Fruit fly (Drosophila melanogaster) whole organism, embryonic: ENCODE results near the gene Tep1.

Source experiments
- Abd-B ChIP-seq: fragments of 200-800 bp; sonication (Bioruptor generic); optimal IDR thresholded peaks from 2 replicates; lab custom pipeline; 2018; ENCODE audit warnings: missing biosample characterization, mild to moderate bottlenecking, missing genetic modification characterization, moderate library complexity
- B-H1 ChIP-seq: fragments of 200-800 bp; sonication (Bioruptor generic); IDR thresholded peaks from 3 replicates; pipeline ENCODE4 v1.3.6; 2022; ENCODE audit warnings: missing biosample characterization, missing genetic modification characterization
- Bgb ChIP-seq: fragments of 200-800 bp; sonication (Bioruptor generic); IDR thresholded peaks from 2 replicates; pipeline ENCODE4 v1.3.6; 2022; ENCODE audit warnings: missing biosample characterization, missing genetic modification characterization; ENCODE audit not compliant: partially characterized antibody
- CG10321 ChIP-seq: fragments of 200-800 bp; sonication (Bioruptor generic); IDR thresholded peaks from 2 replicates; pipeline ENCODE4 v1.3.6; 2022; ENCODE audit warnings: missing biosample characterization, missing genetic modification characterization
- CG11504 ChIP-seq: fragments of 200-800 bp; sonication (Bioruptor generic); optimal IDR thresholded peaks from 3 replicates; lab custom pipeline; 2019; ENCODE audit warnings: missing biosample characterization, mild to moderate bottlenecking, missing genetic modification characterization, moderate library complexity
- CG11696 ChIP-seq: fragments of 200-800 bp; sonication (Bioruptor generic); IDR thresholded peaks from 2 replicates; pipeline ENCODE4 v1.3.6; 2022; ENCODE audit warnings: missing biosample characterization, missing genetic modification characterization
- CG12104 ChIP-seq: fragments of 200-800 bp; sonication (Bioruptor generic); optimal IDR thresholded peaks from 3 replicates; lab custom pipeline; 2016; ENCODE audit warnings: missing biosample characterization, missing genetic modification characterization
- CG12236 ChIP-seq: fragments of 200-800 bp; sonication (Bioruptor generic); optimal IDR thresholded peaks from 2 replicates; lab custom pipeline; 2016; ENCODE audit warnings: missing biosample characterization, missing genetic modification characterization
- CG14860 ChIP-seq: fragments of 200-800 bp; sonication (Bioruptor generic); IDR thresholded peaks from 3 replicates; pipeline ENCODE4 v1.3.6; 2022; ENCODE audit warnings: missing biosample characterization, missing genetic modification characterization; ENCODE audit not compliant: partially characterized antibody
- CG15269 ChIP-seq: fragments of 200-800 bp; sonication (Bioruptor generic); optimal IDR thresholded peaks from 2 replicates; lab custom pipeline; 2018; ENCODE audit warnings: missing biosample characterization, mild to moderate bottlenecking, missing genetic modification characterization, moderate library complexity
- CG30431 ChIP-seq: fragments of 200-800 bp; sonication (Bioruptor generic); optimal IDR thresholded peaks from 2 replicates; lab custom pipeline; 2017; ENCODE audit warnings: missing biosample characterization, missing genetic modification characterization
- CG33213 ChIP-seq: fragments of 200-800 bp; sonication (Bioruptor generic); optimal IDR thresholded peaks from 3 replicates; lab custom pipeline; 2016; ENCODE audit warnings: missing biosample characterization, missing genetic modification characterization
- CG34422 ChIP-seq: fragments of 200-800 bp; sonication (Bioruptor generic); IDR thresholded peaks from 3 replicates; pipeline ENCODE4 v1.3.6; 2022; ENCODE audit warnings: missing biosample characterization, missing genetic modification characterization
- CG3726 ChIP-seq: fragments of 200-800 bp; sonication (Bioruptor generic); IDR thresholded peaks from 3 replicates; pipeline ENCODE4, ENCODE4 v1.3.6; 2022; ENCODE audit warnings: missing biosample characterization, missing genetic modification characterization
- CG6272 ChIP-seq: fragments of 200-800 bp; sonication (Bioruptor generic); IDR thresholded peaks from 2 replicates; pipeline ENCODE4 v1.3.6; 2022; ENCODE audit warnings: missing biosample characterization, missing genetic modification characterization
- CG6654 ChIP-seq: fragments of 200-800 bp; sonication (Bioruptor generic); optimal IDR thresholded peaks from 2 replicates; lab custom pipeline; 2017; ENCODE audit warnings: missing biosample characterization, mild to moderate bottlenecking, missing genetic modification characterization
- CG6813 ChIP-seq: fragments of 200-800 bp; sonication (Bioruptor generic); optimal IDR thresholded peaks from 2 replicates; lab custom pipeline; 2017; ENCODE audit warnings: missing biosample characterization, missing genetic modification characterization, mild to moderate bottlenecking, moderate library complexity, missing genetic modification reagents
- CG7839 ChIP-seq: fragments of 200-800 bp; sonication (Bioruptor generic); optimal IDR thresholded peaks from 3 replicates; lab custom pipeline; 2018; ENCODE audit warnings: missing biosample characterization, mild to moderate bottlenecking, missing genetic modification characterization, moderate library complexity
- CoRest ChIP-seq: fragments of 200-800 bp; sonication (Bioruptor generic); optimal IDR thresholded peaks from 3 replicates; lab custom pipeline; 2018; ENCODE audit warnings: missing biosample characterization, mild to moderate bottlenecking, missing genetic modification characterization, moderate library complexity
- Deaf1 ChIP-seq: fragments of 200-800 bp; optimal IDR thresholded peaks from 3 replicates; lab custom pipeline; 2019; ENCODE audit warnings: missing biosample characterization, mild to moderate bottlenecking, missing genetic modification characterization, moderate library complexity
- HLH4C ChIP-seq: fragments of 200-800 bp; sonication (Bioruptor generic); IDR thresholded peaks from 3 replicates; pipeline ENCODE4 v1.3.6; 2022; ENCODE audit warnings: missing biosample characterization, missing genetic modification characterization; ENCODE audit not compliant: partially characterized antibody
- Hey ChIP-seq: fragments of 200-800 bp; sonication (Bioruptor generic); optimal IDR thresholded peaks from 3 replicates; lab custom pipeline; 2018; ENCODE audit warnings: missing biosample characterization, mild to moderate bottlenecking, missing genetic modification characterization
- Hmx ChIP-seq: fragments of 200-800 bp; sonication (Bioruptor generic); optimal IDR thresholded peaks from 2 replicates; lab custom pipeline; 2016; ENCODE audit warnings: missing biosample characterization, missing genetic modification characterization
- Kr ChIP-seq: fragments of 200-800 bp; sonication (Bioruptor generic); optimal IDR thresholded peaks from 2 replicates; lab custom pipeline; 2017; ENCODE audit warnings: missing biosample characterization, mild to moderate bottlenecking, missing genetic modification characterization
- NC2β ChIP-seq: fragments of 200-800 bp; sonication (Bioruptor generic); optimal IDR thresholded peaks from 2 replicates; lab custom pipeline; 2016; ENCODE audit warnings: missing biosample characterization, missing genetic modification characterization
- Sox100B ChIP-seq: fragments of 200-800 bp; sonication (Bioruptor generic); optimal IDR thresholded peaks from 3 replicates; lab custom pipeline; 2018; ENCODE audit warnings: missing biosample characterization, mild to moderate bottlenecking, missing genetic modification characterization
- ato ChIP-seq: fragments of 200-800 bp; sonication (Bioruptor generic); IDR thresholded peaks from 2 replicates; pipeline ENCODE4 v1.3.6; 2022; ENCODE audit warnings: missing biosample characterization, missing genetic modification characterization; ENCODE audit not compliant: partially characterized antibody
- cg ChIP-seq: fragments of 200-800 bp; sonication (Bioruptor generic); optimal IDR thresholded peaks from 3 replicates; lab custom pipeline; 2019; ENCODE audit warnings: missing biosample characterization, mild to moderate bottlenecking, missing genetic modification characterization, moderate library complexity
- corto ChIP-seq: fragments of 200-800 bp; sonication (Bioruptor generic); optimal IDR thresholded peaks from 2 replicates; lab custom pipeline; 2016; ENCODE audit warnings: missing biosample characterization, mild to moderate bottlenecking, missing genetic modification characterization, moderate library complexity
- da ChIP-seq: fragments of 200-800 bp; sonication (Bioruptor generic); optimal IDR thresholded peaks from 2 replicates; lab custom pipeline; 2016; ENCODE audit warnings: missing biosample characterization, missing genetic modification characterization
- dati ChIP-seq: fragments of 200-800 bp; sonication (Bioruptor generic); IDR thresholded peaks from 2 replicates; pipeline ENCODE4 v1.3.6; 2022; ENCODE audit warnings: missing biosample characterization, missing genetic modification characterization
- en ChIP-seq: fragments of 200-800 bp; sonication (Bioruptor generic); optimal IDR thresholded peaks from 2 replicates; lab custom pipeline; 2016; ENCODE audit warnings: missing biosample characterization, missing genetic modification characterization
- gro ChIP-seq: fragments of 200-800 bp; sonication (Bioruptor generic); optimal IDR thresholded peaks from 2 replicates; lab custom pipeline; 2016; ENCODE audit warnings: missing biosample characterization, missing genetic modification characterization
- gsb-n ChIP-seq: fragments of 200-800 bp; sonication (Bioruptor generic); optimal IDR thresholded peaks from 3 replicates; lab custom pipeline; 2018; ENCODE audit warnings: missing biosample characterization, mild to moderate bottlenecking, missing genetic modification characterization
- gt ChIP-seq: fragments of 200-800 bp; sonication (Bioruptor generic); IDR thresholded peaks from 2 replicates; pipeline ENCODE4 v1.3.6; 2022; ENCODE audit warnings: missing biosample characterization, missing genetic modification characterization
- insv ChIP-seq, 2 experiments: fragments of 200-800 bp; sonication (Bioruptor generic); optimal IDR thresholded peaks; 3 replicates each; lab custom pipeline; 2016 to 2018; ENCODE audit warnings: missing biosample characterization in 2 of 2, missing genetic modification characterization in 2 of 2
- lab ChIP-seq: fragments of 200-800 bp; sonication (Bioruptor generic); optimal IDR thresholded peaks from 3 replicates; lab custom pipeline; 2017; ENCODE audit warnings: missing biosample characterization, missing genetic modification characterization, mild to moderate bottlenecking, moderate library complexity, missing genetic modification reagents
- nerfin-2 ChIP-seq: fragments of 200-800 bp; sonication (Bioruptor generic); IDR thresholded peaks from 2 replicates; pipeline ENCODE4 v1.3.6; 2022; ENCODE audit warnings: missing biosample characterization, missing genetic modification characterization; ENCODE audit not compliant: partially characterized antibody
- otp ChIP-seq: fragments of 200-800 bp; sonication (Bioruptor generic); IDR thresholded peaks from 3 replicates; pipeline ENCODE4, ENCODE4 v1.3.6; 2022; ENCODE audit warnings: missing biosample characterization, missing genetic modification characterization
- pho ChIP-seq: fragments of 200-800 bp; sonication (Bioruptor generic); optimal IDR thresholded peaks from 2 replicates; lab custom pipeline; 2016; ENCODE audit warnings: missing biosample characterization, missing genetic modification characterization
- pnt ChIP-seq: fragments of 200-800 bp; sonication (Bioruptor generic); optimal IDR thresholded peaks from 3 replicates; lab custom pipeline; 2016; ENCODE audit warnings: missing biosample characterization, missing genetic modification characterization
- ranshi ChIP-seq: fragments of 200-800 bp; sonication (Bioruptor generic); IDR thresholded peaks from 2 replicates; pipeline ENCODE4 v1.3.6; 2022; ENCODE audit warnings: missing biosample characterization, missing genetic modification characterization
- ro ChIP-seq: fragments of 200-800 bp; sonication (Bioruptor generic); IDR thresholded peaks from 2 replicates; pipeline ENCODE4 v1.3.6; 2022; ENCODE audit warnings: missing biosample characterization, missing genetic modification characterization
- sim ChIP-seq: fragments of 200-800 bp; sonication (Bioruptor generic); IDR thresholded peaks from 2 replicates; pipeline ENCODE4 v1.3.6; 2022; ENCODE audit warnings: missing biosample characterization, missing genetic modification characterization
- sqz ChIP-seq: fragments of 200-800 bp; sonication (Bioruptor generic); optimal IDR thresholded peaks from 3 replicates; lab custom pipeline; 2018; ENCODE audit warnings: missing biosample characterization, mild to moderate bottlenecking, missing genetic modification characterization
- sr ChIP-seq: fragments of 200-800 bp; sonication (Bioruptor generic); IDR thresholded peaks from 3 replicates; pipeline ENCODE4 v1.3.6; 2022; ENCODE audit warnings: missing biosample characterization, missing genetic modification characterization
- stwl ChIP-seq: fragments of 200-800 bp; sonication (Bioruptor generic); optimal IDR thresholded peaks from 3 replicates; lab custom pipeline; 2018; ENCODE audit warnings: missing biosample characterization, mild to moderate bottlenecking, missing genetic modification characterization, moderate library complexity
- usp ChIP-seq: fragments of >200 bp; optimal IDR thresholded peaks from 2 replicates; lab custom pipeline; 2017; ENCODE audit warnings: missing biosample characterization, missing genetic modification characterization
- zfh1 ChIP-seq: fragments of 200-800 bp; sonication (Bioruptor generic); IDR thresholded peaks from 3 replicates; pipeline ENCODE4 v1.3.6; 2022; ENCODE audit warnings: missing biosample characterization, missing genetic modification characterization

The Tep1 gene

dm6 chr2L:15908496-15909276 lies 15.1 kb upstream of the Tep1 start (continued):
- TF ChIP-seq zfh1 (GFP tag; lab: Robert Waterston, UW) (no peak), Sox100B (peak; percentile 65), CG33213 (GFP tag; lab: Kevin White, UChicago) (peak; percentile 4), da (GFP tag; lab: Kevin White, UChicago) (no peak), B-H1 (GFP tag; lab: Robert Waterston, UW) (peak; percentile 16; the same call in 2 of the 3 replicates), CG7839 (tag; lab: Kevin White, UChicago) (peak; percentile 78), CG12236 (no peak), insv (GFP tag; optimal IDR thresholded peaks at IDR 0.05; lab: Kevin White, UChicago) (no peak), pnt (GFP tag; lab: Kevin White, UChicago) (no peak), CG10321 (GFP tag; lab: Robert Waterston, UW) (peak; percentile 95), lab (GFP tag; lab: Kevin White, UChicago) (peak; percentile 56), CG34422 (GFP tag; lab: Robert Waterston, UW) (peak; percentile 28; the same call in 1 of the 3 replicates), Hmx (GFP tag; lab: Kevin White, UChicago) (no peak), ato (peak; percentile 45; the same call in 1 of the 2 replicates), CG11696 (GFP tag; lab: Robert Waterston, UW) (no peak), en (GFP tag; lab: Kevin White, UChicago) (no peak), corto (no peak), Abd-B (GFP tag; lab: Kevin White, UChicago) (peak; percentile 12), pho (GFP tag; lab: Kevin White, UChicago) (no peak), ro (no peak), Bgb (GFP tag; lab: Robert Waterston, UW) (peak; percentile 29; the same call in 1 of the 2 replicates), Kr (GFP tag; lab: Kevin White, UChicago) (no peak), sr (peak; percentile 2; the same call in 1 of the 3 replicates), CG30431 (GFP tag; lab: Kevin White, UChicago) (peak; percentile 53), HLH4C (peak; percentile 36; the same call in 2 of the 3 replicates), gt (GFP tag; lab: Robert Waterston, UW) (no peak), gsb-n (tag; lab: Kevin White, UChicago) (peak; percentile 77), CG6654 (peak; percentile 37), Deaf1 (tag; lab: Kevin White, UChicago) (peak; percentile 71), stwl (tag; lab: Kevin White, UChicago) (no peak), CG12104 (GFP tag; lab: Kevin White, UChicago) (peak; percentile 14), CG6272 (GFP tag; lab: Robert Waterston, UW) (no peak), CG6813 (peak; percentile 56), CG15269 (tag; lab: Kevin White, UChicago) (peak; percentile 82), gro (GFP tag; lab: Kevin White, UChicago) (peak; percentile 60), Hey (tag; lab: Kevin White, UChicago) (peak; percentile 15), CoRest (peak; percentile 77), otp (GFP tag; lab: Robert Waterston, UW) (no peak), cg (peak; percentile 22), sqz (GFP tag; lab: Kevin White, UChicago) (peak; percentile 63), NC2β (no peak), sim (GFP tag; lab: Robert Waterston, UW) (no peak), CG11504 (tag; lab: Kevin White, UChicago) (peak; percentile 74), dati (GFP tag; lab: Robert Waterston, UW) (no peak), usp (no peak), ranshi (GFP tag; lab: Robert Waterston, UW) (no peak), CG14860 (0 out of 3 replicates have a peak, but pooled peaks have one; percentile 8), CG3726 (GFP tag; lab: Robert Waterston, UW) (no peak), nerfin-2 (GFP tag; lab: Robert Waterston, UW) (0 out of 2 replicates have a peak, but pooled peaks have one; percentile 17)
